Worm (Caenorhabditis elegans) whole organism, early embryonic: ENCODE data around the gene bus-17.

Experiments used
- B0310.2 ChIP-seq: sonication (generic microtip); optimal IDR thresholded peaks from 2 replicates; lab custom pipeline; 2016; ENCODE audit warnings: mild to moderate bottlenecking, missing genetic modification characterization, missing compliant biosample characterization
- F13C5.2 ChIP-seq: sonication (generic microtip); optimal IDR thresholded peaks from 2 replicates; lab custom pipeline; 2017; ENCODE audit warnings: mild to moderate bottlenecking, missing genetic modification characterization, inconsistent platforms, missing compliant biosample characterization
- aly-1 ChIP-seq: sonication (generic microtip); optimal IDR thresholded peaks from 2 replicates; lab custom pipeline; 2016; ENCODE audit warnings: missing genetic modification characterization, missing compliant biosample characterization
- ama-1 ChIP-seq: fragments of 150-350 bp; optimal IDR thresholded peaks from 2 replicates; lab custom pipeline; 2014
- ceh-13 ChIP-seq: fragments of 200-800 bp; sonication (Bioruptor generic); optimal IDR thresholded peaks from 2 replicates; lab custom pipeline; 2018; ENCODE audit warnings: mild to moderate bottlenecking, missing genetic modification characterization, missing compliant biosample characterization
- ceh-36 ChIP-seq: sonication (generic microtip); optimal IDR thresholded peaks from 2 replicates; lab custom pipeline; 2016; ENCODE audit warnings: missing genetic modification characterization, inconsistent platforms, missing compliant biosample characterization
- ets-7 ChIP-seq: sonication (generic microtip); optimal IDR thresholded peaks from 2 replicates; lab custom pipeline; 2016; ENCODE audit warnings: missing genotype, missing genetic modification characterization, missing compliant biosample characterization
- hmbx-1 ChIP-seq: sonication (generic microtip); optimal IDR thresholded peaks from 2 replicates; lab custom pipeline; 2016; ENCODE audit warnings: mild to moderate bottlenecking, missing genetic modification characterization, missing compliant biosample characterization
- scrt-1 ChIP-seq: fragments of 200-800 bp; sonication (Bioruptor generic); IDR thresholded peaks from 2 replicates; pipeline ENCODE4 v1.3.6; 2022; ENCODE audit warnings: missing genetic modification characterization, missing compliant biosample characterization
- tra-4 ChIP-seq: sonication (generic microtip); optimal IDR thresholded peaks from 2 replicates; lab custom pipeline; 2017; ENCODE audit warnings: missing genetic modification characterization, missing compliant biosample characterization

DNA sequence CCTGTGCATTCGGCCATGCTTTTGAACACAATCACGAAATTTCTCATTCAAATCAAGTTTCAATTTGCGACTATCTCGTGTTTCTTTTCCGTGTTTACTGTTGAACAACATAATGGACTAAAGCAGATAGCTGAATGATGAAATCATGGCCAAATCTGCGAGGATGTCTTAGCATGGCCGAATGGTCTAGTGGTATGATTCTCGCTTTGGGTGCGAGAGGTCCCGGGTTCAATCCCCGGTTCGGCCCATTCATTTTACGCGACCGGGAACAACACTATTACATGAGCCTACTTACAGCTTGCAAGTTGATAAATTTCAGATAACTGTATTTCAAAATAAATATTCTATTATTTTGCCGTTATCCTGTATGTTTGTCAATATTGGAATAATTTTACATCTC lies 14.9 kb downstream of the bus-17 start:
- TF ChIP-seq hmbx-1 (no peak), ama-1 (lab: Kevin White, UChicago) (no peak), F13C5.2 (no peak), ets-7 (tag; lab: Kevin White, UChicago) (no peak), scrt-1 (GFP tag; lab: Robert Waterston, UW) (no peak), tra-4 (tag; lab: Kevin White, UChicago) (no peak), ceh-36 (no peak), B0310.2 (tag; lab: Kevin White, UChicago) (no peak), ceh-13 (GFP tag; lab: Kevin White, UChicago) (no peak), aly-1 (tag; lab: Kevin White, UChicago) (no peak)
